Fruit fly (Drosophila melanogaster) whole organism, wandering third instar larva: Measurements from ENCODE around the gene SmydA-2.

Experiments
- Abd-B ChIP-seq: fragments of >200 bp; optimal IDR thresholded peaks from 2 replicates; lab custom pipeline; 2017; ENCODE audit warnings: missing biosample characterization, missing genetic modification characterization
- CG32264 ChIP-seq: fragments of 200-800 bp; sonication (Bioruptor generic); optimal IDR thresholded peaks from 2 replicates; lab custom pipeline; 2016; ENCODE audit warnings: missing biosample characterization, missing genetic modification characterization
- CG9705 ChIP-seq: fragments of 200-800 bp; sonication (Bioruptor generic); optimal IDR thresholded peaks from 2 replicates; lab custom pipeline; 2018; ENCODE audit warnings: missing biosample characterization, mild to moderate bottlenecking, missing genetic modification characterization
- Dfd ChIP-seq: fragments of >200 bp; optimal IDR thresholded peaks from 2 replicates; lab custom pipeline; 2017; ENCODE audit warnings: missing biosample characterization, missing genetic modification characterization
- Dif ChIP-seq: fragments of 200-275, 200-300 bp; sonication (Bioruptor generic); optimal IDR thresholded peaks from 2 replicates; lab custom pipeline; 2018; ENCODE audit warnings: missing biosample characterization, missing genetic modification characterization; ENCODE audit not compliant: partially characterized antibody
- HLH106 ChIP-seq: fragments of 200-800 bp; optimal IDR thresholded peaks from 3 replicates; lab custom pipeline; 2019; ENCODE audit warnings: missing biosample characterization, mild to moderate bottlenecking, missing genetic modification characterization, moderate library complexity
- Hnf4 ChIP-seq: fragments of 200-800 bp; sonication (Bioruptor generic); optimal IDR thresholded peaks from 2 replicates; lab custom pipeline; 2016; ENCODE audit warnings: missing biosample characterization, mild to moderate bottlenecking, missing genetic modification characterization
- Hr78 ChIP-seq: fragments of >200 bp; optimal IDR thresholded peaks from 2 replicates; lab custom pipeline; 2017; ENCODE audit warnings: missing biosample characterization, missing genetic modification characterization
- Jra ChIP-seq: sonication (Bioruptor generic); optimal IDR thresholded peaks from 2 replicates; lab custom pipeline; 2016; ENCODE audit warnings: missing biosample characterization, missing genetic modification characterization
- Myc ChIP-seq: fragments of >200 bp; optimal IDR thresholded peaks from 2 replicates; lab custom pipeline; 2017
- N ChIP-seq: fragments of >200 bp; optimal IDR thresholded peaks from 2 replicates; lab custom pipeline; 2018; ENCODE audit warnings: missing biosample characterization, missing external identifiers, missing genetic modification characterization
- OdsH ChIP-seq: fragments of 200-800 bp; sonication (Bioruptor generic); optimal IDR thresholded peaks from 2 replicates; lab custom pipeline; 2016; ENCODE audit warnings: missing biosample characterization, mild to moderate bottlenecking, missing genetic modification characterization
- Rel ChIP-seq, 2 experiments: fragments of 200-800 bp; sonication (Bioruptor generic) in 1 of 2; optimal IDR thresholded peaks; 2 replicates in 1 of 2; 3 replicates in 1 of 2; lab custom pipeline; 2016 to 2019; ENCODE audit warnings: mild to moderate bottlenecking in 2 of 2, missing biosample characterization in 2 of 2, missing genetic modification characterization in 2 of 2, moderate library complexity in 1 of 2
- Sp1 ChIP-seq: fragments of 200-800 bp; sonication (Bioruptor generic); optimal IDR thresholded peaks from 3 replicates; lab custom pipeline; 2019; ENCODE audit warnings: missing biosample characterization, mild to moderate bottlenecking, missing genetic modification characterization, moderate library complexity
- Vsx2 ChIP-seq: fragments of 200-300, 225-300 bp; sonication (Bioruptor generic); optimal IDR thresholded peaks from 2 replicates; lab custom pipeline; 2018; ENCODE audit warnings: missing biosample characterization, missing genetic modification characterization; ENCODE audit not compliant: partially characterized antibody
- br ChIP-seq: fragments of 200-800 bp; sonication (Bioruptor generic); optimal IDR thresholded peaks from 2 replicates; lab custom pipeline; 2016; ENCODE audit warnings: missing biosample characterization, missing genetic modification characterization
- brk ChIP-seq: fragments of 200-800 bp; sonication (Bioruptor generic); optimal IDR thresholded peaks from 2 replicates; lab custom pipeline; 2016; ENCODE audit warnings: missing biosample characterization, mild to moderate bottlenecking, missing genetic modification characterization
- dl ChIP-seq, 2 experiments: fragments of 175-275, 200-275 bp in 1 of 2; fragments of 200-275 bp in 1 of 2; sonication (Bioruptor generic); optimal IDR thresholded peaks; lab custom pipeline; 2018; ENCODE audit warnings: mild to moderate bottlenecking in 2 of 2, missing biosample characterization in 2 of 2, missing genetic modification characterization in 2 of 2, moderate library complexity in 2 of 2; ENCODE audit not compliant: partially characterized antibody in 2 of 2, insufficient read depth in 1 of 2
- dmrt93B ChIP-seq: fragments of 200-800 bp; sonication (Bioruptor generic); optimal IDR thresholded peaks from 2 replicates; lab custom pipeline; 2018; ENCODE audit warnings: missing biosample characterization, mild to moderate bottlenecking, missing genetic modification characterization
- dsf ChIP-seq: sonication (Bioruptor generic); optimal IDR thresholded peaks from 2 replicates; lab custom pipeline; 2016; ENCODE audit warnings: missing biosample characterization, missing genetic modification characterization, borderline replicate concordance
- ey ChIP-seq: fragments of 200-800 bp; sonication (Bioruptor generic); optimal IDR thresholded peaks from 2 replicates; lab custom pipeline; 2016; ENCODE audit warnings: missing biosample characterization, missing genetic modification characterization
- foxo ChIP-seq, 2 experiments: fragments of 200-800 bp; sonication (Bioruptor generic); optimal IDR thresholded peaks; 2 replicates in 1 of 2; 3 replicates in 1 of 2; lab custom pipeline; 2016 to 2017; ENCODE audit warnings: missing biosample characterization in 2 of 2, missing genetic modification characterization in 2 of 2
- fru ChIP-seq: fragments of 200-800 bp; sonication (Bioruptor generic); optimal IDR thresholded peaks from 3 replicates; lab custom pipeline; 2016; ENCODE audit warnings: missing biosample characterization, mild to moderate bottlenecking, missing genetic modification characterization
- h ChIP-seq: fragments of 200-800 bp; sonication (Bioruptor generic); optimal IDR thresholded peaks from 3 replicates; lab custom pipeline; 2016; ENCODE audit warnings: missing biosample characterization, mild to moderate bottlenecking, missing genetic modification characterization
- jim ChIP-seq: fragments of 175-275, 200-325 bp; sonication (Bioruptor generic); optimal IDR thresholded peaks from 2 replicates; lab custom pipeline; 2016; ENCODE audit warnings: missing biosample characterization, mild to moderate bottlenecking, missing genetic modification characterization
- lola ChIP-seq: fragments of >200 bp; optimal IDR thresholded peaks from 2 replicates; lab custom pipeline; 2017; ENCODE audit warnings: missing biosample characterization, missing genetic modification characterization
- pan ChIP-seq: fragments of >200 bp; optimal IDR thresholded peaks from 2 replicates; lab custom pipeline; 2017
- psq ChIP-seq: fragments of 200-800 bp; sonication (Bioruptor generic); optimal IDR thresholded peaks from 3 replicates; lab custom pipeline; 2017; ENCODE audit warnings: missing biosample characterization, mild to moderate bottlenecking, missing genetic modification characterization, moderate library complexity
- rgr ChIP-seq: fragments of 200-800 bp; sonication (Bioruptor generic); optimal IDR thresholded peaks from 3 replicates; lab custom pipeline; 2016; ENCODE audit warnings: missing biosample characterization, mild to moderate bottlenecking, missing genetic modification characterization
- sage ChIP-seq: fragments of 200-800 bp; sonication (Bioruptor generic); optimal IDR thresholded peaks from 2 replicates; lab custom pipeline; 2016; ENCODE audit warnings: missing biosample characterization, mild to moderate bottlenecking, missing genetic modification characterization
- sv ChIP-seq: fragments of 200-800 bp; sonication (Bioruptor generic); optimal IDR thresholded peaks from 3 replicates; lab custom pipeline; 2016; ENCODE audit warnings: missing biosample characterization, missing genetic modification characterization
- tai ChIP-seq: sonication (Bioruptor generic); optimal IDR thresholded peaks from 2 replicates; lab custom pipeline; 2016; ENCODE audit warnings: missing biosample characterization, missing genetic modification characterization
- usp ChIP-seq: fragments of >200 bp; optimal IDR thresholded peaks from 2 replicates; lab custom pipeline; 2017; ENCODE audit warnings: missing biosample characterization, missing genetic modification characterization
- woc ChIP-seq: sonication (Bioruptor generic); optimal IDR thresholded peaks from 2 replicates; lab custom pipeline; 2016; ENCODE audit warnings: missing biosample characterization, mild to moderate bottlenecking, missing genetic modification characterization

SmydA-2 gene

DNA sequence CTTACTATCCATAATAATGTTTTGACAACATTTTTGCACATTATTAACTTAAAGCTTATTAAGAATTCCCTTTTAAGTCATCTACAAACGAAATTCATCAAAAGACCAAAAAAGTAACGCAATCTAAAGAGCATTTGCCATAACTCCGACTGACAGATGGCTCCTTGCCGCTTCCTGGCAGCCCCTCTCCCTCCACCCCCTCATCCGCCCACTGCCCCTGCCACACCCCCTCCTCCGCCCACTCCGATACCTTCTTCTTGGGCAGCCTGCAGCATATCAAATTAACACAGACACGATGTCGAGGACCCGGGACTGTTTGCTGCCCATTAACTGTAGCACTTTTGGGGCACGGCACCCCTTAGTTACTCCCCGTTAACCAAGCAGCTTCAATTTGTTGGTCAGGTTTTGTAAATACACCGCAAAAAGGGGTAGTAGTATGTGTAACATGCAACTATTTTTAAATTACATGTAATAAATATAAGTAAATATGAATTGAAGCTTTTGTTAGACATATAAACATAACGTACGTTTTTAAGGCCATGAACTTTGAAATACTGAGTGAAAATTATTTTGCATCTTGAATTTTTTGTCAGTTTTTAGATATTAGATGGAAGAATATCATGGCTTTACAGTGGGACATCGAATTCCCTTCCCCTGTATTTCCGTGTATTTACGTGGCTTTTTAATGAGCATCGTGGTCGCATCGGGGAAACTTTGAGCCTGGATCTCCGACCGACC, 32.3 kb upstream of the SmydA-2 start:
- TF ChIP-seq Hnf4 = no peak
- TF ChIP-seq OdsH = peak; percentile 53
- peak; percentile 44 for TF ChIP-seq ey (GFP tag; lab: Kevin White, UChicago)
- TF ChIP-seq woc (GFP tag; lab: Kevin White, UChicago) = peak; percentile 28
- TF ChIP-seq foxo (GFP tag; optimal IDR thresholded peaks at IDR 0.05; lab: Kevin White, UChicago) = peak in 1 of 2 experiments; percentile 54
- no peak for TF ChIP-seq usp (GFP tag; lab: Kevin White, UChicago)
- peak; percentile 53 for TF ChIP-seq psq (GFP tag; lab: Kevin White, UChicago)
- no peak for TF ChIP-seq N (GFP tag; lab: Kevin White, UChicago)
- peak; percentile 24 for TF ChIP-seq dmrt93B
- TF ChIP-seq Dfd (GFP tag; lab: Kevin White, UChicago) = peak; percentile 68
- no peak for TF ChIP-seq Hr78 (GFP tag; lab: Kevin White, UChicago)
- peak; percentile 70 for TF ChIP-seq Sp1 (GFP tag; lab: Kevin White, UChicago)
- TF ChIP-seq jim (GFP tag; lab: Kevin White, UChicago) = no peak
- TF ChIP-seq rgr = peak; percentile 27
- TF ChIP-seq Rel (GFP tag; optimal IDR thresholded peaks at IDR 0.05; lab: Kevin White, UChicago) = no peak
- TF ChIP-seq Rel (tag; optimal IDR thresholded peaks at IDR 0.05; lab: Kevin White, UChicago) = no peak
- TF ChIP-seq lola (GFP tag; lab: Kevin White, UChicago) = no peak
- peak; percentile 57 for TF ChIP-seq h (GFP tag; lab: Kevin White, UChicago)
- TF ChIP-seq brk (GFP tag; lab: Kevin White, UChicago) = peak; percentile 10
- no peak for TF ChIP-seq dl (GFP tag; optimal IDR thresholded peaks at IDR 0.05; lab: Kevin White, UChicago; ENCODE audit: insufficient read depth in 1 of 2, partially characterized antibody in 2 of 2)
- TF ChIP-seq br (GFP tag; lab: Kevin White, UChicago) = peak; percentile 25
- peak; percentile 70 for TF ChIP-seq fru (GFP tag; lab: Kevin White, UChicago)
- TF ChIP-seq CG9705 = peak; percentile 35
- TF ChIP-seq HLH106 (tag; lab: Kevin White, UChicago) = peak; percentile 62

DNA sequence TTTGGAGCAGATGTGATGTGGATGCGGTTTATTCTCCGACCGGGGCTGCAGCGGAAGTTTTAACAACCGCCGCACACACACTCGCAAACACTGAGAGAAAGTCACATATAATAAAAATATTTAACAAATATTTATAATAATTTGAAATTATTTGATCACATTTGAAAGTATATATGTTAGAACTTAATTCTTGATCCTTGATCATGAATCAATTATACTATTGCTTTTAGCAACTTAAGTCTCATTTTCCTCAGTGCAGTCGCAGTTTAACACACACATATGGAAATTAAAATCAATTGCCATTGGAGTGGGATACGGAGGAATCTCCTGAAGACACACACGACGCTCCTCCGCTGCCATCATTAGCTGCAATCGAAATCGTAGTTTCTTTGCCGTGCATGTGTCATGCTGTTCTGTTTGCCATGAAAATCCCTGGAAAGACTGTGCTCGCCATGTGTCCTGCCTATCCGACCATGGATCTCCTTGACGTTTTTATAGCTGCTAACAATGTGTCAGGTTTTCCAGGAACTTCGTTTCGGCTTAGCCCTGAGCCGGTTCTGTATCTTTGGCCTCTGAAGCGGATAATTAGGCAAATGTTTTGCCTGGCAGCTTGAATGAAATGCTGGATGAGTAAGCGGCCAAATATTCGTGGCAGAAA, 30.2 kb upstream of the SmydA-2 start:
- TF ChIP-seq brk (GFP tag; lab: Kevin White, UChicago) (peak; percentile 33), CG32264 (no peak), dmrt93B (peak; percentile 28), Sp1 (GFP tag; lab: Kevin White, UChicago) (peak; percentile 78), fru (GFP tag; lab: Kevin White, UChicago) (peak; percentile 46), Abd-B (no peak), Vsx2 (GFP tag; lab: Kevin White, UChicago) (no peak), br (GFP tag; lab: Kevin White, UChicago) (peak; percentile 30), OdsH (peak; percentile 59), psq (GFP tag; lab: Kevin White, UChicago) (peak; percentile 76), Hnf4 (peak; percentile 34), HLH106 (tag; lab: Kevin White, UChicago) (peak; percentile 80), rgr (peak; percentile 75), Rel (GFP tag; optimal IDR thresholded peaks at IDR 0.05; lab: Kevin White, UChicago) (peak; percentile 42), Rel (tag; optimal IDR thresholded peaks at IDR 0.05; lab: Kevin White, UChicago) (peak; percentile 44), foxo (GFP tag; optimal IDR thresholded peaks at IDR 0.05; lab: Kevin White, UChicago) (peak in 1 of 2 experiments; percentile 74), woc (GFP tag; lab: Kevin White, UChicago) (peak; percentile 4), jim (GFP tag; lab: Kevin White, UChicago) (no peak), sage (GFP tag; lab: Kevin White, UChicago) (peak; percentile 58), h (GFP tag; lab: Kevin White, UChicago) (peak; percentile 64)
- TF ChIP-seq, all 38 proteins: peak for 15

dm6 chr3L:19032676-19033075, 29.6 kb upstream of the SmydA-2 start:
- TF ChIP-seq Jra (GFP tag; lab: Kevin White, UChicago) (no peak), Dfd (GFP tag; lab: Kevin White, UChicago) (peak; percentile 73), tai (GFP tag; lab: Kevin White, UChicago) (no peak), Hnf4 (no peak)

DNA sequence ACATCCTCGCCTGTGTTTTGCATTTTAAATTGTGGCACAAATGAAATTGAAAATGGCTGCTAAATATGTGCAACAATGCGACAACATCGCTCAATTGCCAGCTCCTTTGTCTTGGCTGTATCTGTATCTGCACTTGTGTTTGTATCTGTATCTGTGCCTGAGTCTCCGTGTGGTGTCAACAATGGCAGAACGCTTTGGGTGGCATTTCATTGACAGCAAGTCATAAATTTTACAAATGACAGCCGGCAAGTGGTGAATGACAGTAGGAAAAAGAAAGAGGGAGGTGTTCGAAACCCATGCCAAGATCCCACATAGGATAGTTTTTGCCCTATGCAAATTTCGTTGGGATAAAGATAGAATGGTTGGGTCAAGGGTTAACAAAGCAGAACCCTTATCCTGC, 28.8 kb upstream of the SmydA-2 start:
- TF ChIP-seq Jra (GFP tag; lab: Kevin White, UChicago) (no peak), woc (GFP tag; lab: Kevin White, UChicago) (no peak), brk (GFP tag; lab: Kevin White, UChicago) (no peak), h (GFP tag; lab: Kevin White, UChicago) (no peak), fru (GFP tag; lab: Kevin White, UChicago) (no peak), Hnf4 (no peak), tai (GFP tag; lab: Kevin White, UChicago) (no peak), dmrt93B (no peak), Dif (GFP tag; lab: Kevin White, UChicago) (no peak), dsf (GFP tag; lab: Kevin White, UChicago) (no peak), Vsx2 (GFP tag; lab: Kevin White, UChicago) (no peak), usp (GFP tag; lab: Kevin White, UChicago) (no peak), sv (GFP tag; lab: Kevin White, UChicago) (no peak), CG32264 (no peak), lola (GFP tag; lab: Kevin White, UChicago) (no peak), psq (GFP tag; lab: Kevin White, UChicago) (no peak), pan (no peak), CG9705 (no peak), Rel (GFP tag; optimal IDR thresholded peaks at IDR 0.05; lab: Kevin White, UChicago) (no peak), Rel (tag; optimal IDR thresholded peaks at IDR 0.05; lab: Kevin White, UChicago) (no peak), Myc (no peak)
